Worm (Caenorhabditis elegans) whole organism, L4 larva: ENCODE results near the gene adt-1.

ENCODE experiments used
- F26F4.8 ChIP-seq: fragments of 200-800 bp; sonication (Bioruptor generic); conservative IDR thresholded peaks from 2 replicates; pipeline ENCODE4 v1.3.6; 2022; ENCODE audit warnings: missing genetic modification characterization, missing compliant biosample characterization
- R02D3.7 ChIP-seq: fragments of 150-350 bp; sonication (generic microtip); optimal IDR thresholded peaks from 3 replicates; lab custom pipeline; 2014; ENCODE audit warnings: missing biosample characterization, missing genetic modification characterization
- T20F7.1 ChIP-seq: fragments of 200-800 bp; sonication (Bioruptor generic); optimal IDR thresholded peaks from 2 replicates; lab custom pipeline; 2018; ENCODE audit warnings: mild to moderate bottlenecking, missing genetic modification characterization, missing compliant biosample characterization
- T26A8.4 ChIP-seq: fragments of 200-800 bp; sonication (Bioruptor generic); IDR thresholded peaks from 2 replicates; pipeline ENCODE4 v1.3.6; 2022; ENCODE audit warnings: missing genetic modification characterization, missing compliant biosample characterization
- Y48G9A.11 ChIP-seq: fragments of 200-800 bp; sonication (Bioruptor generic); IDR thresholded peaks from 2 replicates; pipeline ENCODE4 v1.3.6; 2022; ENCODE audit warnings: missing genetic modification reagents, missing genetic modification characterization, missing compliant biosample characterization
- Y5F2A.4 ChIP-seq: fragments of 200-800 bp; sonication (Bioruptor generic); optimal IDR thresholded peaks from 2 replicates; lab custom pipeline; 2018; ENCODE audit warnings: mild to moderate bottlenecking, missing genetic modification characterization, missing compliant biosample characterization
- Y75B8A.6 ChIP-seq: fragments of 200-800 bp; sonication (Bioruptor generic); IDR thresholded peaks from 2 replicates; pipeline ENCODE4 v1.3.6; 2022; ENCODE audit warnings: missing genetic modification reagents, missing genetic modification characterization, missing compliant biosample characterization
- ZK546.5 ChIP-seq, 2 experiments: sonication (generic microtip); optimal IDR thresholded peaks; 2 replicates each; lab custom pipeline; 2017; ENCODE audit warnings: missing biosample characterization in 2 of 2, missing genetic modification characterization in 2 of 2
- ceh-44 ChIP-seq: fragments of 200-800 bp; sonication (Bioruptor generic); IDR thresholded peaks from 2 replicates; pipeline ENCODE4 v1.3.6; 2022; ENCODE audit warnings: missing genetic modification reagents, missing genetic modification characterization, missing compliant biosample characterization
- ceh-82 ChIP-seq: sonication (generic microtip); optimal IDR thresholded peaks from 2 replicates; lab custom pipeline; 2017; ENCODE audit warnings: missing biosample characterization, missing genetic modification characterization
- ces-1 ChIP-seq: fragments of 150-350 bp; sonication (generic microtip); optimal IDR thresholded peaks from 4 replicates; lab custom pipeline; 2014; ENCODE audit warnings: missing biosample characterization, missing genetic modification reagents, missing genetic modification characterization
- ctbp-1 ChIP-seq: fragments of 200-800 bp; sonication (Bioruptor generic); IDR thresholded peaks from 2 replicates; pipeline ENCODE4 v1.3.6; 2022; ENCODE audit warnings: missing genetic modification reagents, missing genetic modification characterization, missing compliant biosample characterization
- daf-12 ChIP-seq: fragments of 150-350 bp; optimal IDR thresholded peaks from 2 replicates; lab custom pipeline; 2014; ENCODE audit warnings: missing biosample characterization, missing genetic modification reagents, missing genetic modification characterization
- daf-16 ChIP-seq, 3 experiments: sonication (generic microtip); optimal IDR thresholded peaks; 2 replicates each; lab custom pipeline; 2016 to 2017; ENCODE audit warnings: missing genetic modification characterization in 3 of 3, missing genetic modification reagents in 3 of 3, mild to moderate bottlenecking in 2 of 3, missing compliant biosample characterization in 2 of 3, missing biosample characterization in 1 of 3, moderate library complexity in 1 of 3
- dmd-8 ChIP-seq: fragments of 200-800 bp; sonication (Bioruptor generic); IDR thresholded peaks from 2 replicates; pipeline ENCODE4 v1.3.6; 2022; ENCODE audit warnings: missing genetic modification characterization, missing compliant biosample characterization
- dmd-9 ChIP-seq: fragments of 200-800 bp; sonication (Bioruptor generic); IDR thresholded peaks from 2 replicates; pipeline ENCODE4 v1.3.6; 2022; ENCODE audit warnings: missing genetic modification reagents, missing genetic modification characterization, missing compliant biosample characterization
- duxl-1 ChIP-seq: sonication (generic microtip); optimal IDR thresholded peaks from 2 replicates; lab custom pipeline; 2016; ENCODE audit warnings: mild to moderate bottlenecking, missing genetic modification characterization, moderate library complexity, missing compliant biosample characterization; ENCODE audit not compliant: poor library complexity
- egl-43 ChIP-seq: fragments of 200-800 bp; sonication (Bioruptor generic); IDR thresholded peaks from 2 replicates; pipeline ENCODE4 v1.3.6; 2022; ENCODE audit warnings: missing genetic modification reagents, missing genetic modification characterization, missing compliant biosample characterization
- hlh-11 ChIP-seq: fragments of 200-800 bp; sonication (Bioruptor generic); optimal IDR thresholded peaks from 2 replicates; lab custom pipeline; 2018; ENCODE audit warnings: mild to moderate bottlenecking, missing genetic modification characterization, missing compliant biosample characterization
- hlh-30 ChIP-seq: sonication (generic microtip); optimal IDR thresholded peaks from 2 replicates; lab custom pipeline; 2017; ENCODE audit warnings: antibody characterized with exemption, mild to moderate bottlenecking, missing genetic modification characterization, missing compliant biosample characterization; ENCODE audit not compliant: insufficient read depth
- hmg-1.1 ChIP-seq: fragments of 200-800 bp; sonication (Bioruptor generic); IDR thresholded peaks from 2 replicates; pipeline ENCODE4 v1.3.6; 2022; ENCODE audit warnings: missing genetic modification reagents, missing genetic modification characterization, missing compliant biosample characterization
- lin-15B ChIP-seq: fragments of 150-350 bp; sonication (generic microtip); optimal IDR thresholded peaks from 3 replicates; lab custom pipeline; 2014; ENCODE audit warnings: missing biosample characterization, missing genetic modification characterization
- lin-38 ChIP-seq: fragments of 200-800 bp; sonication (Bioruptor generic); IDR thresholded peaks from 2 replicates; pipeline ENCODE4 v1.3.6; 2022; ENCODE audit warnings: missing genetic modification reagents, missing genetic modification characterization, missing compliant biosample characterization
- lsy-2 ChIP-seq, 2 experiments: fragments of 150-350 bp in 1 of 2; sonication (generic microtip) in 1 of 2; optimal IDR thresholded peaks; 2 replicates each; lab custom pipeline; 2014 to 2017; ENCODE audit warnings: missing biosample characterization in 2 of 2, missing genetic modification characterization in 2 of 2
- mdt-29 ChIP-seq: fragments of 200-800 bp; sonication (Bioruptor generic); IDR thresholded peaks from 2 replicates; pipeline ENCODE4 v1.3.6; 2022; ENCODE audit warnings: missing genetic modification reagents, missing genetic modification characterization, missing compliant biosample characterization
- nhr-111 ChIP-seq: fragments of 200-800 bp; sonication (Bioruptor generic); optimal IDR thresholded peaks from 2 replicates; lab custom pipeline; 2018; ENCODE audit warnings: mild to moderate bottlenecking, missing genetic modification characterization, missing compliant biosample characterization
- nhr-28 ChIP-seq: fragments of 150-350 bp; optimal IDR thresholded peaks from 2 replicates; lab custom pipeline; 2014; ENCODE audit warnings: missing biosample characterization, missing genetic modification characterization
- nhr-42 ChIP-seq: fragments of 200-800 bp; sonication (Bioruptor generic); IDR thresholded peaks from 2 replicates; pipeline ENCODE4 v1.3.6; 2022; ENCODE audit warnings: missing genetic modification characterization, missing compliant biosample characterization
- nhr-6 ChIP-seq: fragments of 150-350 bp; optimal IDR thresholded peaks from 2 replicates; lab custom pipeline; 2014; ENCODE audit warnings: missing biosample characterization, missing genetic modification characterization
- nhr-76 ChIP-seq: fragments of 150-350 bp; optimal IDR thresholded peaks from 2 replicates; lab custom pipeline; 2014; ENCODE audit warnings: missing biosample characterization, missing genetic modification characterization
- nhr-77 ChIP-seq: fragments of 150-350 bp; optimal IDR thresholded peaks from 2 replicates; lab custom pipeline; 2014; ENCODE audit warnings: missing biosample characterization, missing genetic modification characterization
- pha-4 ChIP-seq, 2 experiments: fragments of 150-350 bp in 1 of 2; fragments of 200-800 bp in 1 of 2; sonication (Bioruptor generic) in 1 of 2; IDR thresholded peaks in 1 of 2; optimal IDR thresholded peaks in 1 of 2; 2 replicates each; pipeline versions ENCODE4 v1.3.6 to Lab custom; 2014 to 2022; ENCODE audit warnings: missing genetic modification characterization in 2 of 2, missing genetic modification reagents in 2 of 2, missing biosample characterization in 1 of 2, missing compliant biosample characterization in 1 of 2
- php-3 ChIP-seq: fragments of 200-800 bp; sonication (Bioruptor generic); IDR thresholded peaks from 2 replicates; pipeline ENCODE4 v1.3.6; 2022; ENCODE audit warnings: missing genetic modification reagents, missing genetic modification characterization, missing compliant biosample characterization
- saeg-2 ChIP-seq: fragments of 200-800 bp; sonication (Bioruptor generic); IDR thresholded peaks from 2 replicates; pipeline ENCODE4 v1.3.6; 2022; ENCODE audit warnings: missing genetic modification reagents, missing genetic modification characterization, missing compliant biosample characterization
- sdz-12 ChIP-seq: fragments of 200-800 bp; sonication (Bioruptor generic); optimal IDR thresholded peaks from 2 replicates; lab custom pipeline; 2018; ENCODE audit warnings: mild to moderate bottlenecking, missing genetic modification characterization, missing compliant biosample characterization
- set-16 ChIP-seq: fragments of 200-800 bp; sonication (Bioruptor generic); IDR thresholded peaks from 2 replicates; pipeline ENCODE4 v1.3.6; 2022; ENCODE audit warnings: missing genetic modification reagents, missing genetic modification characterization, missing compliant biosample characterization
- skn-1 ChIP-seq: fragments of 150-350 bp; optimal IDR thresholded peaks from 2 replicates; lab custom pipeline; 2014; ENCODE audit warnings: missing biosample characterization, missing genetic modification characterization
- snpc-1.2 ChIP-seq: fragments of 200-800 bp; sonication (Bioruptor generic); IDR thresholded peaks from 2 replicates; pipeline ENCODE4 v1.3.6; 2022; ENCODE audit warnings: missing genetic modification reagents, missing genetic modification characterization, missing compliant biosample characterization
- snpc-4 ChIP-seq: fragments of 150-350 bp; optimal IDR thresholded peaks from 2 replicates; lab custom pipeline; 2014; ENCODE audit warnings: missing biosample characterization, missing genetic modification characterization
- spr-1 ChIP-seq: sonication (generic microtip); optimal IDR thresholded peaks from 2 replicates; lab custom pipeline; 2016; ENCODE audit warnings: mild to moderate bottlenecking, missing genetic modification characterization, missing compliant biosample characterization
- tra-1 ChIP-seq: fragments of 200-800 bp; sonication (Bioruptor generic); IDR thresholded peaks from 2 replicates; pipeline ENCODE4 v1.3.6; 2022; ENCODE audit warnings: missing genetic modification reagents, missing genetic modification characterization, missing compliant biosample characterization
- unc-39 ChIP-seq: sonication (generic microtip); optimal IDR thresholded peaks from 2 replicates; lab custom pipeline; 2017; ENCODE audit warnings: missing biosample characterization, missing genetic modification characterization
- unc-62 ChIP-seq, 3 experiments: fragments of 150-350 bp in 1 of 3; sonication (generic microtip); optimal IDR thresholded peaks in 2 of 3; peaks in 1 of 3; 1 replicate in 1 of 3; 2 replicates in 2 of 3; lab custom pipeline; 2014 to 2017; ENCODE audit warnings: missing biosample characterization in 3 of 3, missing genetic modification characterization in 3 of 3, missing genetic modification reagents in 3 of 3, missing genotype in 1 of 3
- vab-7 ChIP-seq: fragments of 200-800 bp; sonication (Bioruptor generic); IDR thresholded peaks from 2 replicates; pipeline ENCODE4 v1.3.6; 2022; ENCODE audit warnings: missing genetic modification reagents, missing genetic modification characterization, missing compliant biosample characterization
- zag-1 ChIP-seq: fragments of 150-350 bp; optimal IDR thresholded peaks from 2 replicates; lab custom pipeline; 2014; ENCODE audit warnings: missing biosample characterization, missing genetic modification characterization
- zfp-3 ChIP-seq: fragments of 200-800 bp; sonication (Bioruptor generic); conservative IDR thresholded peaks from 2 replicates; pipeline ENCODE4 v1.3.6; 2022; ENCODE audit warnings: missing genetic modification reagents, missing genetic modification characterization, missing compliant biosample characterization
- ztf-11 ChIP-seq: fragments of 150-350 bp; optimal IDR thresholded peaks from 2 replicates; lab custom pipeline; 2014; ENCODE audit warnings: missing biosample characterization, missing genetic modification characterization
- ztf-7 ChIP-seq: fragments of 150-350 bp; optimal IDR thresholded peaks from 2 replicates; lab custom pipeline; 2014; ENCODE audit warnings: missing biosample characterization, missing genetic modification characterization

The adt-1 gene

ce11 chrX:12633862-12634404 is 44.7 kb upstream of the adt-1 start, which contains the start of gene ivns-1 (continued):
- TF ChIP-seq nhr-6 (no peak), tra-1 (GFP tag; lab: Robert Waterston, UW) (no peak), zfp-3 (no peak), sdz-12 (GFP tag; lab: Kevin White, UChicago) (no peak), unc-39 (tag; lab: Kevin White, UChicago) (no peak), ZK546.5 (tag; optimal IDR thresholded peaks at IDR 0.05; lab: Kevin White, UChicago) (no peak), dmd-8 (GFP tag; lab: Robert Waterston, UW) (no peak), spr-1 (tag; lab: Kevin White, UChicago) (no peak), Y48G9A.11 (GFP tag; lab: Robert Waterston, UW) (no peak), daf-16 (GFP tag; optimal IDR thresholded peaks at IDR 0.05; lab: Kevin White, UChicago) (no peak), daf-16 (tag; optimal IDR thresholded peaks at IDR 0.05; lab: Kevin White, UChicago) (peak; percentile 72), nhr-42 (GFP tag; lab: Robert Waterston, UW) (no peak), T20F7.1 (GFP tag; lab: Kevin White, UChicago) (no peak), nhr-28 (tag; lab: Kevin White, UChicago) (peak; percentile 61), T26A8.4 (GFP tag; lab: Robert Waterston, UW) (no peak), dmd-9 (no peak), ceh-82 (tag; lab: Kevin White, UChicago) (no peak), egl-43 (GFP tag; lab: Robert Waterston, UW) (no peak)

ce11 chrX:12635010-12635409 is 43.6 kb upstream of the adt-1 start:
- TF ChIP-seq F26F4.8 (GFP tag; lab: Robert Waterston, UW), result no peak
- TF ChIP-seq set-16 (GFP tag; lab: Robert Waterston, UW), result no peak
- TF ChIP-seq ztf-7 (tag; lab: Kevin White, UChicago), result no peak
- no peak for TF ChIP-seq ces-1 (GFP tag; lab: Kevin White, UChicago)
- TF ChIP-seq hlh-30 (tag; lab: Kevin White, UChicago), result peak; percentile 27
- peak; percentile 80 for TF ChIP-seq lin-38 (GFP tag; lab: Robert Waterston, UW)
- TF ChIP-seq ceh-44 (GFP tag; lab: Robert Waterston, UW), result no peak
- no peak for TF ChIP-seq pha-4 (GFP tag; IDR thresholded peaks at IDR 0.05; lab: Robert Waterston, UW)
- TF ChIP-seq pha-4 (tag; optimal IDR thresholded peaks at IDR 0.05; lab: Kevin White, UChicago), result peak; percentile 90
- peak; percentile 85 for TF ChIP-seq hlh-11 (tag; lab: Kevin White, UChicago)
- TF ChIP-seq dmd-8 (GFP tag; lab: Robert Waterston, UW), result no peak
- TF ChIP-seq nhr-42 (GFP tag; lab: Robert Waterston, UW), result no peak
- no peak for TF ChIP-seq daf-12 (tag; lab: Kevin White, UChicago)
- TF ChIP-seq saeg-2 (GFP tag; lab: Robert Waterston, UW), result no peak
- no peak for TF ChIP-seq snpc-4
- no peak for TF ChIP-seq tra-1 (GFP tag; lab: Robert Waterston, UW)
- no peak for TF ChIP-seq skn-1 (tag; lab: Kevin White, UChicago)
- no peak for TF ChIP-seq Y75B8A.6
- no peak for TF ChIP-seq dmd-9
- no peak for TF ChIP-seq lin-15B (tag; lab: Kevin White, UChicago)
- no peak for TF ChIP-seq vab-7 (GFP tag; lab: Robert Waterston, UW)
- TF ChIP-seq hmg-1.1 (GFP tag; lab: Robert Waterston, UW), result no peak
- TF ChIP-seq unc-62 (GFP tag; optimal IDR thresholded peaks at IDR 0.05 in 1 of 2; lab: Kevin White, UChicago), result peak in 1 of 2 experiments; percentile 98
- no peak for TF ChIP-seq unc-62 (tag; optimal IDR thresholded peaks at IDR 0.05; lab: Kevin White, UChicago)
- TF ChIP-seq ztf-11 (tag; lab: Kevin White, UChicago), result no peak
- TF ChIP-seq nhr-76, result no peak
- no peak for TF ChIP-seq mdt-29
- peak in 1 of 2 experiments; percentile 69 for TF ChIP-seq lsy-2 (tag; optimal IDR thresholded peaks at IDR 0.05; lab: Kevin White, UChicago)
- TF ChIP-seq snpc-1.2, result no peak
- TF ChIP-seq nhr-77, result peak; percentile 84
- TF ChIP-seq ctbp-1 (GFP tag; lab: Robert Waterston, UW), result no peak
- no peak for TF ChIP-seq nhr-111 (GFP tag; lab: Kevin White, UChicago)
- TF ChIP-seq zag-1, result no peak
- no peak for TF ChIP-seq Y5F2A.4 (GFP tag; lab: Kevin White, UChicago)
- TF ChIP-seq php-3 (GFP tag; lab: Robert Waterston, UW), result no peak
- no peak for TF ChIP-seq R02D3.7
- no peak for TF ChIP-seq duxl-1 (tag; lab: Kevin White, UChicago)
